In the genomic region with DNA sequence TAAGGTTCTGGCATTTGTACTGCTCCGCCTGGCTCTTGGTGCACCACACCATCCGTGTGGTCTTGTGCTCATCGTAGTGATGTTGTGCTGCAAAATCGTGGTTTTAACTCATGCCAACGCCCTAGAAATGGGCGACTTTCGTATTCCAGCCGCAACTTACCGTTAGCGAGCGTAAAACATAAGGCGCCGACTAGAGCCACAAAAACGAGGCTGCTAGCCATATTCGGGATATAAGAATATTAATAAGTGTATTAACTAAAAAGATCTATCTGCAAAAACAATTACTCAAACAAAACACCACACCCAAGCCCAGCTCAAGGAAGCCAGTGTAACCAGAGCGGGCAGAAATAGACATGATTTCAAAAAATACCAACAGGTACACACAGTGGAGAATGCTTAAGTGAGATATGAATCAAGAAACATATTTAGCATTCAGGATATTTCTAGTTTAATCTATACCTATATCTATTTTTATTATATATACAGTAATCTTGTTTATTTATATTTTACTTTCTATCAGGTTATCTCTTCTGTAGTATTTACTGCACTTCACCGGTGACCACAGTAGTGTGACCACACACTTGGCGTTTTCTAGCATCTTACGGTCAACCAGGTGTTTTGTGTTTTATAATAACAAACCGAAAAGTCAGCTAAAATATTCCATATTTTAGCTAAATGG, we compare ENCODE assay signal across 1 fruit fly cellular context.
TF ChIP-seq lines count a peak whose summit lies in the region.

TSS of gene Tsf2 (minus strand) at position 333 of the 679 bp plus-strand sequence.
TSS of gene CG34242 (plus strand) at position 605 of the 679 bp plus-strand sequence.

TF ChIP-seq in whole organism, embryonic, 481 proteins besides CTCF, POLR2A, EP300 and RAD21 (continued from another document):
- TF ChIP-seq C15 (GFP tag; IDR thresholded peaks at IDR 0.05; lab: Robert Waterston, UW) (peak; percentile 79), CG3838 (GFP tag; optimal IDR thresholded peaks at IDR 0.05; lab: Kevin White, UChicago) (no peak), ranshi (GFP tag; IDR thresholded peaks at IDR 0.05; lab: Robert Waterston, UW) (peak; percentile 95), otp (GFP tag; IDR thresholded peaks at IDR 0.05; lab: Robert Waterston, UW) (peak; percentile 72; the same call in 1 of the 3 replicates)
